Worm (Caenorhabditis elegans): Measurements from ENCODE around the gene dss-1.

ce11 chrIII:1147863-1148262 is 48.2 kb downstream of the dss-1 start:
- TF ChIP-seq alr-1 (tag; optimal IDR thresholded peaks at IDR 0.05), result no peak
- TF ChIP-seq nhr-77 (tag; optimal IDR thresholded peaks at IDR 0.05), result no peak
- no peak for TF ChIP-seq nhr-237 (tag; optimal IDR thresholded peaks at IDR 0.05)
- TF ChIP-seq snpc-4 (tag; optimal IDR thresholded peaks at IDR 0.05), result no peak
- no peak for TF ChIP-seq lin-39 (tag; optimal IDR thresholded peaks at IDR 0.05)
- no peak for TF ChIP-seq ceh-16 (tag; optimal IDR thresholded peaks at IDR 0.05)

All from whole organism, L2 larva.